Fruit fly (Drosophila melanogaster) whole organism, prepupa: ENCODE results near the gene Rai1.

Experiments used
- Blimp-1 ChIP-seq: fragments of 200-800 bp; sonication (Bioruptor generic); optimal IDR thresholded peaks from 3 replicates; lab custom pipeline; 2017; ENCODE audit warnings: missing biosample characterization, missing genetic modification characterization, mild to moderate bottlenecking, moderate library complexity, missing genetic modification reagents
- CG10631 ChIP-seq: fragments of 200-800 bp; sonication (Bioruptor generic); optimal IDR thresholded peaks from 2 replicates; lab custom pipeline; 2016; ENCODE audit warnings: missing biosample characterization, missing genetic modification characterization
- CG10669 ChIP-seq: fragments of 200-800 bp; sonication (Bioruptor generic); optimal IDR thresholded peaks from 3 replicates; lab custom pipeline; 2018; ENCODE audit warnings: missing biosample characterization, mild to moderate bottlenecking, missing genetic modification characterization, moderate library complexity
- CG11294 ChIP-seq: fragments of 200-800 bp; sonication (Bioruptor generic); IDR thresholded peaks from 2 replicates; pipeline ENCODE4 v1.3.6; 2022; ENCODE audit warnings: missing biosample characterization, missing genetic modification characterization
- CG11762 ChIP-seq: fragments of 200-800 bp; sonication (Bioruptor generic); optimal IDR thresholded peaks from 3 replicates; lab custom pipeline; 2016; ENCODE audit warnings: missing biosample characterization, missing genetic modification characterization; ENCODE audit not compliant: insufficient read depth
- CG15336 ChIP-seq: fragments of 200-800 bp; sonication (Bioruptor generic); IDR thresholded peaks from 2 replicates; pipeline ENCODE4 v1.3.6; 2022; ENCODE audit warnings: missing biosample characterization, missing genetic modification characterization
- CG1621 ChIP-seq: fragments of 200-800 bp; sonication (Bioruptor generic); optimal IDR thresholded peaks from 3 replicates; lab custom pipeline; 2018; ENCODE audit warnings: missing biosample characterization, mild to moderate bottlenecking, missing genetic modification characterization
- CG16779 ChIP-seq: fragments of 200-800 bp; sonication (Bioruptor generic); optimal IDR thresholded peaks from 3 replicates; lab custom pipeline; 2017; ENCODE audit warnings: missing biosample characterization, mild to moderate bottlenecking, missing genetic modification characterization
- CG3032 ChIP-seq: fragments of 200-800 bp; optimal IDR thresholded peaks from 2 replicates; lab custom pipeline; 2019; ENCODE audit warnings: missing biosample characterization, mild to moderate bottlenecking, missing genetic modification characterization, moderate library complexity
- CG31627 ChIP-seq: fragments of 200-800 bp; sonication (Bioruptor generic); optimal IDR thresholded peaks from 3 replicates; lab custom pipeline; 2016; ENCODE audit warnings: missing biosample characterization, missing genetic modification characterization
- CG32006 ChIP-seq: fragments of 200-800 bp; sonication (Bioruptor generic); optimal IDR thresholded peaks from 3 replicates; lab custom pipeline; 2017; ENCODE audit warnings: missing biosample characterization, mild to moderate bottlenecking, missing genetic modification characterization
- CG34406 ChIP-seq: fragments of 200-800 bp; sonication (Bioruptor generic); optimal IDR thresholded peaks from 3 replicates; lab custom pipeline; 2016; ENCODE audit warnings: missing biosample characterization, missing genetic modification characterization
- CG3919 ChIP-seq: fragments of 200-800 bp; sonication (Bioruptor generic); optimal IDR thresholded peaks from 3 replicates; lab custom pipeline; 2016; ENCODE audit warnings: missing biosample characterization, missing genetic modification characterization
- CG4318 ChIP-seq: fragments of 200-800 bp; sonication (Bioruptor generic); optimal IDR thresholded peaks from 3 replicates; lab custom pipeline; 2017; ENCODE audit warnings: missing biosample characterization, mild to moderate bottlenecking, missing genetic modification characterization
- CG6276 ChIP-seq: fragments of 200-800 bp; sonication (Bioruptor generic); optimal IDR thresholded peaks from 2 replicates; lab custom pipeline; 2017; ENCODE audit warnings: missing biosample characterization, mild to moderate bottlenecking, missing genetic modification characterization
- CG6792 ChIP-seq: fragments of 200-800 bp; sonication (Bioruptor generic); optimal IDR thresholded peaks from 3 replicates; lab custom pipeline; 2016; ENCODE audit warnings: missing biosample characterization, missing genetic modification characterization
- CG6808 ChIP-seq: fragments of 200-800 bp; sonication (Bioruptor generic); optimal IDR thresholded peaks from 3 replicates; lab custom pipeline; 2017; ENCODE audit warnings: missing biosample characterization, missing genetic modification characterization, mild to moderate bottlenecking, moderate library complexity, missing genetic modification reagents
- CG6854 ChIP-seq: fragments of 200-800 bp; sonication (Bioruptor generic); optimal IDR thresholded peaks from 2 replicates; lab custom pipeline; 2017; ENCODE audit warnings: missing biosample characterization, mild to moderate bottlenecking, missing genetic modification characterization
- CG7368 ChIP-seq: fragments of 200-800 bp; sonication (Bioruptor generic); optimal IDR thresholded peaks from 3 replicates; lab custom pipeline; 2016; ENCODE audit warnings: missing biosample characterization, missing genetic modification characterization
- CG8319 ChIP-seq: fragments of 200-800 bp; sonication (Bioruptor generic); optimal IDR thresholded peaks from 3 replicates; lab custom pipeline; 2016; ENCODE audit warnings: missing biosample characterization, missing genetic modification characterization
- CG8632 ChIP-seq: fragments of 200-800 bp; sonication (Bioruptor generic); optimal IDR thresholded peaks from 3 replicates; lab custom pipeline; 2016; ENCODE audit warnings: missing biosample characterization, missing genetic modification characterization
- CG9139 ChIP-seq: fragments of 200-800 bp; sonication (Bioruptor generic); optimal IDR thresholded peaks from 3 replicates; lab custom pipeline; 2017; ENCODE audit warnings: missing biosample characterization, mild to moderate bottlenecking, missing genetic modification characterization
- Eip75B ChIP-seq: fragments of 200-800 bp; sonication (Bioruptor generic); optimal IDR thresholded peaks from 3 replicates; lab custom pipeline; 2016; ENCODE audit warnings: missing biosample characterization, missing genetic modification characterization
- Eip78C ChIP-seq: fragments of 200-800 bp; sonication (Bioruptor generic); peaks from one replicate; lab custom pipeline; 2016; ENCODE audit warnings: missing biosample characterization, missing genetic modification characterization
- Eip93F ChIP-seq: fragments of 200-800 bp; sonication (Bioruptor generic); optimal IDR thresholded peaks from 2 replicates; lab custom pipeline; 2016; ENCODE audit warnings: missing biosample characterization, mild to moderate bottlenecking, missing genetic modification characterization
- Ets21C ChIP-seq: fragments of 200-800 bp; sonication (Bioruptor generic); optimal IDR thresholded peaks from 3 replicates; lab custom pipeline; 2016; ENCODE audit warnings: missing biosample characterization, missing genetic modification characterization
- Ets96B ChIP-seq: fragments of 200-800 bp; optimal IDR thresholded peaks from 2 replicates; lab custom pipeline; 2019; ENCODE audit warnings: missing biosample characterization, mild to moderate bottlenecking, missing genetic modification characterization, moderate library complexity
- Hr38 ChIP-seq: sonication (Bioruptor generic); optimal IDR thresholded peaks from 2 replicates; lab custom pipeline; 2016; ENCODE audit warnings: missing biosample characterization, missing genetic modification characterization
- Hr39 ChIP-seq: fragments of 200-800 bp; sonication (Bioruptor generic); optimal IDR thresholded peaks from 2 replicates; lab custom pipeline; 2016; ENCODE audit warnings: missing biosample characterization, missing genetic modification characterization
- Hr4 ChIP-seq: fragments of 200-800 bp; sonication (Bioruptor generic); optimal IDR thresholded peaks from 3 replicates; lab custom pipeline; 2016; ENCODE audit warnings: missing biosample characterization, missing genetic modification characterization
- Lpt ChIP-seq: fragments of 200-800 bp; sonication (Bioruptor generic); optimal IDR thresholded peaks from 3 replicates; lab custom pipeline; 2016; ENCODE audit warnings: missing biosample characterization, missing genetic modification characterization
- Met ChIP-seq: fragments of 200-800 bp; sonication (Bioruptor generic); optimal IDR thresholded peaks from 3 replicates; lab custom pipeline; 2016; ENCODE audit warnings: missing biosample characterization, missing genetic modification characterization
- OdsH ChIP-seq: fragments of 200-800 bp; sonication (Bioruptor generic); optimal IDR thresholded peaks from 3 replicates; lab custom pipeline; 2016; ENCODE audit warnings: missing biosample characterization, missing genetic modification characterization
- Smox ChIP-seq: fragments of 200-800 bp; sonication (Bioruptor generic); optimal IDR thresholded peaks from 3 replicates; lab custom pipeline; 2016; ENCODE audit warnings: missing biosample characterization, missing genetic modification characterization
- Sox102F ChIP-seq: fragments of 200-800 bp; sonication (Bioruptor generic); optimal IDR thresholded peaks from 2 replicates; lab custom pipeline; 2016; ENCODE audit warnings: missing biosample characterization, mild to moderate bottlenecking, missing genetic modification characterization
- Sox14 ChIP-seq: fragments of 200-800 bp; sonication (Bioruptor generic); optimal IDR thresholded peaks from 3 replicates; lab custom pipeline; 2016; ENCODE audit warnings: missing biosample characterization, missing genetic modification characterization
- Sox15 ChIP-seq: fragments of 200-800 bp; sonication (Bioruptor generic); optimal IDR thresholded peaks from 3 replicates; lab custom pipeline; 2016; ENCODE audit warnings: missing biosample characterization, missing genetic modification characterization
- achi ChIP-seq: fragments of 200-800 bp; sonication (Bioruptor generic); optimal IDR thresholded peaks from 3 replicates; lab custom pipeline; 2016; ENCODE audit warnings: missing biosample characterization, missing genetic modification characterization
- acj6 ChIP-seq: fragments of 200-800 bp; sonication (Bioruptor generic); optimal IDR thresholded peaks from 3 replicates; lab custom pipeline; 2016; ENCODE audit warnings: missing biosample characterization, missing genetic modification characterization
- cyc ChIP-seq: fragments of 200-800 bp; sonication (Bioruptor generic); optimal IDR thresholded peaks from 3 replicates; lab custom pipeline; 2016; ENCODE audit warnings: missing biosample characterization, missing genetic modification characterization
- dac ChIP-seq: fragments of 200-800 bp; sonication (Bioruptor generic); optimal IDR thresholded peaks from 2 replicates; lab custom pipeline; 2017; ENCODE audit warnings: missing biosample characterization, mild to moderate bottlenecking, missing genetic modification characterization
- dsx ChIP-seq: fragments of 200-800 bp; optimal IDR thresholded peaks from 3 replicates; lab custom pipeline; 2019; ENCODE audit warnings: missing biosample characterization, mild to moderate bottlenecking, missing genetic modification characterization, moderate library complexity; ENCODE audit not compliant: poor library complexity, severe bottlenecking
- eg ChIP-seq: fragments of 200-800 bp; sonication (Bioruptor generic); IDR thresholded peaks from 3 replicates; pipeline ENCODE4 v1.3.6; 2022; ENCODE audit warnings: missing biosample characterization, missing genetic modification characterization
- fd59A ChIP-seq: fragments of 200-800 bp; sonication (Bioruptor generic); optimal IDR thresholded peaks from 2 replicates; lab custom pipeline; 2017; ENCODE audit warnings: missing biosample characterization, mild to moderate bottlenecking, missing genetic modification characterization, missing genetic modification reagents
- fd85E ChIP-seq: fragments of 200-800 bp; sonication (Bioruptor generic); optimal IDR thresholded peaks from 3 replicates; lab custom pipeline; 2016; ENCODE audit warnings: missing biosample characterization, missing genetic modification characterization
- fkh ChIP-seq: fragments of 200-800 bp; sonication (Bioruptor generic); optimal IDR thresholded peaks from 3 replicates; lab custom pipeline; 2017; ENCODE audit warnings: missing biosample characterization, mild to moderate bottlenecking, missing genetic modification characterization, moderate library complexity
- lz ChIP-seq: fragments of 200-800 bp; sonication (Bioruptor generic); optimal IDR thresholded peaks from 3 replicates; lab custom pipeline; 2016; ENCODE audit warnings: missing biosample characterization, missing genetic modification characterization
- pdm3 ChIP-seq: fragments of 200-800 bp; sonication (Bioruptor generic); optimal IDR thresholded peaks from 3 replicates; lab custom pipeline; 2016; ENCODE audit warnings: missing biosample characterization, missing genetic modification characterization
- salr ChIP-seq, 2 experiments: fragments of 200-800 bp; sonication (Bioruptor generic); optimal IDR thresholded peaks; 3 replicates each; lab custom pipeline; 2016 to 2018; ENCODE audit warnings: missing biosample characterization in 2 of 2, missing genetic modification characterization in 2 of 2, mild to moderate bottlenecking in 1 of 2
- ss ChIP-seq, 2 experiments: fragments of 200-800 bp; sonication (Bioruptor generic); optimal IDR thresholded peaks; 2 replicates in 1 of 2; 3 replicates in 1 of 2; lab custom pipeline; 2017 to 2018; ENCODE audit warnings: mild to moderate bottlenecking in 2 of 2, missing biosample characterization in 2 of 2, missing genetic modification characterization in 2 of 2, moderate library complexity in 1 of 2
- svp ChIP-seq: fragments of 200-800 bp; sonication (Bioruptor generic); peaks from one replicate; lab custom pipeline; 2016; ENCODE audit warnings: missing biosample characterization, missing genetic modification characterization
- topi ChIP-seq: fragments of 200-800 bp; sonication (Bioruptor generic); optimal IDR thresholded peaks from 3 replicates; lab custom pipeline; 2016; ENCODE audit warnings: missing biosample characterization, missing genetic modification characterization
- vri ChIP-seq: fragments of 200-800 bp; sonication (Bioruptor generic); optimal IDR thresholded peaks from 3 replicates; lab custom pipeline; 2016; ENCODE audit warnings: missing biosample characterization, mild to moderate bottlenecking, missing genetic modification characterization

The Rai1 gene

DNA sequence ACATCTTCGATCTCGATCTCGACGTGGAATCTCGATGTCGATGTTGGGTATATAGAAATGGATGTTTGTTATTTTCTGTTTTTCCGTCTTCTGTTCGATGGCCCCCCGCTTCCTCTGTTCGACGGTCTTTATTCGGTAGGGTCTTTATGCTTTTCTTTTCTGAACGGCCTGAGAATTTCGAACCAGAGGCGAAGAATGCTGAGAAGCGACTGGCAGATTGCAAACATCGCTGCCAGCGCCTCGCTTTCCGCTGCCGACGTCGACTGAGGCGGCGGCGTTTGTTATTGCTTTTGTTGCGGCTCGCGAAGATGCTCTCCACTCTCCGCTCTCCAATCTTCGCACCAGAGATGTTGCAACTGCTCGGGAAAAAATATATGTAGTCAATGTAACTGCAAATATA lies 32.2 kb upstream of the Rai1 start, which contains the start of the genes CG13004 and CG46306:
Gene CG13004 (minus strand): TSS at position 217 of the 400 bp plus-strand sequence.
Gene CG46306 (minus strand): TSS at position 217 of the 400 bp plus-strand sequence.
- TF ChIP-seq CG32006 (GFP tag; lab: Kevin White, UChicago) (no peak), CG6854 (no peak), cyc (GFP tag; lab: Kevin White, UChicago) (no peak), topi (GFP tag; lab: Kevin White, UChicago) (no peak), eg (GFP tag; lab: Robert Waterston, UW) (peak; percentile 53; the same call in 2 of the 3 replicates), Ets96B (tag; lab: Kevin White, UChicago) (no peak), fkh (no peak), dsx (GFP tag; lab: Kevin White, UChicago) (peak; percentile 32), fd59A (GFP tag; lab: Kevin White, UChicago) (no peak), CG11762 (GFP tag; lab: Kevin White, UChicago) (no peak), lz (GFP tag; lab: Kevin White, UChicago) (no peak), Eip75B (GFP tag; lab: Kevin White, UChicago) (no peak), Met (GFP tag; lab: Kevin White, UChicago) (no peak), dac (no peak), CG6808 (no peak), acj6 (GFP tag; lab: Kevin White, UChicago) (no peak), fd85E (no peak), CG9139 (GFP tag; lab: Kevin White, UChicago) (no peak), salr (GFP tag; optimal IDR thresholded peaks at IDR 0.05; lab: Kevin White, UChicago) (no peak), Sox14 (GFP tag; lab: Kevin White, UChicago) (no peak), Sox15 (GFP tag; lab: Kevin White, UChicago) (no peak), CG7368 (no peak), Lpt (GFP tag; lab: Kevin White, UChicago) (no peak), CG10631 (GFP tag; lab: Kevin White, UChicago) (no peak), Hr39 (GFP tag; lab: Kevin White, UChicago) (no peak), CG3032 (tag; lab: Kevin White, UChicago) (no peak), CG31627 (GFP tag; lab: Kevin White, UChicago) (no peak), pdm3 (GFP tag; lab: Kevin White, UChicago) (no peak), Hr38 (no peak), CG4318 (GFP tag; lab: Kevin White, UChicago) (no peak), CG1621 (tag; lab: Kevin White, UChicago) (no peak), CG8319 (GFP tag; lab: Kevin White, UChicago) (no peak), CG11294 (GFP tag; lab: Robert Waterston, UW) (no peak), achi (GFP tag; lab: Kevin White, UChicago) (no peak), OdsH (no peak), CG6276 (GFP tag; lab: Kevin White, UChicago) (no peak), Ets21C (no peak), CG15336 (GFP tag; lab: Robert Waterston, UW) (peak; percentile 40; the same call in 1 of the 2 replicates), CG16779 (tag; lab: Kevin White, UChicago) (no peak), Eip78C (GFP tag; lab: Kevin White, UChicago) (no peak), svp (GFP tag; lab: Kevin White, UChicago) (peak; percentile 35), Smox (GFP tag; lab: Kevin White, UChicago) (no peak), Hr4 (no peak), Eip93F (GFP tag; lab: Kevin White, UChicago) (no peak), CG3919 (no peak), CG6792 (no peak), CG34406 (GFP tag; lab: Kevin White, UChicago) (no peak), Sox102F (GFP tag; lab: Kevin White, UChicago) (no peak), CG8632 (no peak), ss (GFP tag; optimal IDR thresholded peaks at IDR 0.05; lab: Kevin White, UChicago) (peak in 1 of 2 experiments; percentile 19), CG10669 (GFP tag; lab: Kevin White, UChicago) (no peak), vri (GFP tag; lab: Kevin White, UChicago) (no peak), Blimp-1 (no peak)
